Fruit fly (Drosophila melanogaster): ENCODE measurements around the gene Npc2e.
A peak's percentile ranks its signal among the peaks of the same experiment; 100 is the strongest.

Gene Npc2e

dm6 chr3R:10097531-10098295 lies 44.6 kb downstream of the Npc2e start (continued):
- TF ChIP-seq dysf (GFP tag; IDR thresholded peaks at IDR 0.05): peak; percentile 79
- no peak for TF ChIP-seq ash1 (GFP tag; optimal IDR thresholded peaks at IDR 0.05)
- peak; percentile 20; the same call in 1 of the 2 replicates for TF ChIP-seq GATAe (GFP tag; conservative IDR thresholded peaks at IDR 0.05)
- peak; percentile 64 for TF ChIP-seq nmo (GFP tag; optimal IDR thresholded peaks at IDR 0.05)
- peak; percentile 44 for TF ChIP-seq Nf-YC (tag; optimal IDR thresholded peaks at IDR 0.05)
- TF ChIP-seq Lim3 (GFP tag; IDR thresholded peaks at IDR 0.05): no peak
- TF ChIP-seq H2.0 (GFP tag; IDR thresholded peaks at IDR 0.05): peak; percentile 61
- TF ChIP-seq slp2 (GFP tag; optimal IDR thresholded peaks at IDR 0.05): peak; percentile 49
- TF ChIP-seq CG7786 (GFP tag; optimal IDR thresholded peaks at IDR 0.05): peak; percentile 49
- TF ChIP-seq D (optimal IDR thresholded peaks at IDR 0.05): no peak
- TF ChIP-seq D (GFP tag; optimal IDR thresholded peaks at IDR 0.05): peak; percentile 36
- peak; percentile 69 for TF ChIP-seq CG17385 (GFP tag; optimal IDR thresholded peaks at IDR 0.05)
- TF ChIP-seq jing (GFP tag; optimal IDR thresholded peaks at IDR 0.05): no peak
- TF ChIP-seq MESR4 (GFP tag; optimal IDR thresholded peaks at IDR 0.05): no peak
- no peak for TF ChIP-seq gce (GFP tag; IDR thresholded peaks at IDR 0.05)
- TF ChIP-seq caup (GFP tag; optimal IDR thresholded peaks at IDR 0.05; ENCODE audit: severe bottlenecking): peak; percentile 71
- TF ChIP-seq CG13296 (GFP tag; optimal IDR thresholded peaks at IDR 0.05): peak; percentile 78
- no peak for TF ChIP-seq twi (tag; optimal IDR thresholded peaks at IDR 0.05)
- TF ChIP-seq CG32767 (GFP tag; IDR thresholded peaks at IDR 0.05): peak; percentile 65; the same call in 1 of the 2 replicates
- peak; percentile 53 for TF ChIP-seq vfl (GFP tag; optimal IDR thresholded peaks at IDR 0.05)
- TF ChIP-seq CG8478 (optimal IDR thresholded peaks at IDR 0.05): no peak
- TF ChIP-seq CG6689 (GFP tag; IDR thresholded peaks at IDR 0.05): peak; percentile 71
- peak; percentile 22; the same call in 1 of the 2 replicates for TF ChIP-seq CG32772 (GFP tag; IDR thresholded peaks at IDR 0.05)
- TF ChIP-seq nerfin-1 (tag; optimal IDR thresholded peaks at IDR 0.05): peak; percentile 24
- TF ChIP-seq lilli (GFP tag; optimal IDR thresholded peaks at IDR 0.05): peak; percentile 81
- no peak for TF ChIP-seq ro (GFP tag; IDR thresholded peaks at IDR 0.05)
- no peak for TF ChIP-seq h (optimal IDR thresholded peaks at IDR 0.05)
- TF ChIP-seq croc (GFP tag; conservative IDR thresholded peaks at IDR 0.05): no peak
- TF ChIP-seq sim (GFP tag; IDR thresholded peaks at IDR 0.05): no peak
- peak; percentile 37 for TF ChIP-seq Bteb2 (GFP tag; optimal IDR thresholded peaks at IDR 0.05)
- peak; percentile 97 for TF ChIP-seq CG10543 (GFP tag; optimal IDR thresholded peaks at IDR 0.05)
- no peak for TF ChIP-seq nerfin-2 (GFP tag; IDR thresholded peaks at IDR 0.05; ENCODE audit: partially characterized antibody)
- TF ChIP-seq yki (optimal IDR thresholded peaks at IDR 0.05): no peak
- no peak for TF ChIP-seq cas (GFP tag; IDR thresholded peaks at IDR 0.05)
- peak; percentile 55 for TF ChIP-seq Ada2b (GFP tag; IDR thresholded peaks at IDR 0.05)
- no peak; the same call in 2 of the 3 replicates for TF ChIP-seq vnd (GFP tag; IDR thresholded peaks at IDR 0.05; ENCODE audit: partially characterized antibody)
- peak; percentile 10 for TF ChIP-seq crc (GFP tag; optimal IDR thresholded peaks at IDR 0.05)
- TF ChIP-seq CG8281 (tag; optimal IDR thresholded peaks at IDR 0.05): peak; percentile 47
- peak; percentile 55; the same call in 1 of the 2 replicates for TF ChIP-seq gsb (GFP tag; IDR thresholded peaks at IDR 0.05)
- TF ChIP-seq D19B (GFP tag; optimal IDR thresholded peaks at IDR 0.05): peak; percentile 84
- peak; percentile 50 for TF ChIP-seq pho (GFP tag; optimal IDR thresholded peaks at IDR 0.05)
- peak; percentile 63 for TF ChIP-seq CG15514 (GFP tag; optimal IDR thresholded peaks at IDR 0.05)
- peak; percentile 2 for TF ChIP-seq dm (GFP tag; optimal IDR thresholded peaks at IDR 0.05)
- no peak for TF ChIP-seq NC2β (GFP tag; optimal IDR thresholded peaks at IDR 0.05)
- peak; percentile 68 for TF ChIP-seq CG31441 (GFP tag; IDR thresholded peaks at IDR 0.05)
- TF ChIP-seq peb (GFP tag; IDR thresholded peaks at IDR 0.05): no peak
- peak; percentile 57 for TF ChIP-seq shn (GFP tag; optimal IDR thresholded peaks at IDR 0.05)
- TF ChIP-seq Hsf (GFP tag; optimal IDR thresholded peaks at IDR 0.05): peak; percentile 57
- TF ChIP-seq kah (GFP tag; optimal IDR thresholded peaks at IDR 0.05): no peak
- TF ChIP-seq dan (GFP tag; IDR thresholded peaks at IDR 0.05): no peak
- peak; percentile 43 for TF ChIP-seq en (GFP tag; optimal IDR thresholded peaks at IDR 0.05)
- peak; percentile 45; the same call in 1 of the 2 replicates for TF ChIP-seq CG31224 (GFP tag; IDR thresholded peaks at IDR 0.05)
